Worm (Caenorhabditis elegans) whole organism, L4/young adult: ENCODE measurements around the gene E_BE45912.2.

ENCODE experiments used
- W03F9.2 ChIP-seq: fragments of 150-350 bp; optimal IDR thresholded peaks from 2 replicates; lab custom pipeline; 2014; ENCODE audit warnings: missing biosample characterization, missing genetic modification characterization
- dao-5 ChIP-seq: sonication (generic microtip); optimal IDR thresholded peaks from 2 replicates; lab custom pipeline; 2016; ENCODE audit warnings: missing genotype, missing genetic modification characterization, moderate library complexity, missing compliant biosample characterization
- him-1 ChIP-seq: sonication (generic microtip); optimal IDR thresholded peaks from 2 replicates; lab custom pipeline; 2016; ENCODE audit warnings: missing genotype, missing genetic modification reagents, missing genetic modification characterization, missing compliant biosample characterization

The E_BE45912.2 gene

ce11 chrIII:1034853-1035252 lies 4.0 kb upstream of the E_BE45912.2 start:
- TF ChIP-seq dao-5 (tag; lab: Kevin White, UChicago) (no peak), W03F9.2 (tag; lab: Kevin White, UChicago) (no peak), him-1 (tag; lab: Kevin White, UChicago) (no peak)

ce11 chrIII:1028233-1028632 lies 2.7 kb downstream of the E_BE45912.2 start:
- no peak for TF ChIP-seq him-1 (tag; lab: Kevin White, UChicago)
- TF ChIP-seq W03F9.2 (tag; lab: Kevin White, UChicago): no peak
- TF ChIP-seq dao-5 (tag; lab: Kevin White, UChicago): no peak

- TF ChIP-seq him-1 (tag; lab: Kevin White, UChicago) (no peak), W03F9.2 (tag; lab: Kevin White, UChicago) (no peak), dao-5 (tag; lab: Kevin White, UChicago) (no peak)
Measured at ce11 chrIII:1026261-1026660, 4.6 kb downstream of the E_BE45912.2 start, which contains the start of gene clc-25. Gene clc-25 (minus strand): TSS chrIII:1026361.

ce11 chrIII:1020732-1021131 lies 10.2 kb downstream of the E_BE45912.2 start, which contains the start of gene clc-23:
Gene clc-23 (plus strand): TSS chrIII:1020954.
- TF ChIP-seq W03F9.2 (tag; lab: Kevin White, UChicago): no peak
- no peak for TF ChIP-seq dao-5 (tag; lab: Kevin White, UChicago)
- TF ChIP-seq him-1 (tag; lab: Kevin White, UChicago): no peak

ce11 chrIII:1016080-1016479 lies 14.8 kb downstream of the E_BE45912.2 start, which contains the start of gene Y34F4.3:
Gene Y34F4.3 (minus strand): TSS chrIII:1016180.
- no peak for TF ChIP-seq him-1 (tag; lab: Kevin White, UChicago)
- TF ChIP-seq dao-5 (tag; lab: Kevin White, UChicago): no peak
- TF ChIP-seq W03F9.2 (tag; lab: Kevin White, UChicago): no peak

- TF ChIP-seq W03F9.2 (tag; lab: Kevin White, UChicago): no peak
- TF ChIP-seq him-1 (tag; lab: Kevin White, UChicago): no peak
- TF ChIP-seq dao-5 (tag; lab: Kevin White, UChicago): no peak
Measured at ce11 chrIII:1009775-1010174, 21.1 kb downstream of the E_BE45912.2 start, which contains the start of gene clc-24. Gene clc-24 (plus strand): TSS chrIII:1010037.

ce11 chrIII:1008091-1008490 lies 22.8 kb downstream of the E_BE45912.2 start, which contains the start of gene clc-27:
Gene clc-27 (plus strand): TSS chrIII:1008391.
- TF ChIP-seq him-1 (tag; lab: Kevin White, UChicago): no peak
- TF ChIP-seq dao-5 (tag; lab: Kevin White, UChicago): no peak
- no peak for TF ChIP-seq W03F9.2 (tag; lab: Kevin White, UChicago)

ce11 chrIII:1007143-1007905 lies 23.6 kb downstream of the E_BE45912.2 start:
- no peak for TF ChIP-seq him-1 (tag; lab: Kevin White, UChicago)
- TF ChIP-seq W03F9.2 (tag; lab: Kevin White, UChicago): no peak
- TF ChIP-seq dao-5 (tag; lab: Kevin White, UChicago): no peak

ce11 chrIII:1004464-1004863 lies 26.4 kb downstream of the E_BE45912.2 start:
- TF ChIP-seq him-1 (tag; lab: Kevin White, UChicago) (no peak), W03F9.2 (tag; lab: Kevin White, UChicago) (no peak), dao-5 (tag; lab: Kevin White, UChicago) (no peak)

- TF ChIP-seq him-1 (tag; lab: Kevin White, UChicago): no peak
- no peak for TF ChIP-seq W03F9.2 (tag; lab: Kevin White, UChicago)
- TF ChIP-seq dao-5 (tag; lab: Kevin White, UChicago): no peak
Measured at ce11 chrIII:1002510-1002909, 28.4 kb downstream of the E_BE45912.2 start, which contains the start of gene clec-150. Gene clec-150 (plus strand): TSS chrIII:1002707.

ce11 chrIII:1001297-1001696 lies 29.6 kb downstream of the E_BE45912.2 start, which contains the start of gene R06B10.7:
Gene R06B10.7 (minus strand): TSS chrIII:1001397.
- TF ChIP-seq him-1 (tag; lab: Kevin White, UChicago) (no peak), dao-5 (tag; lab: Kevin White, UChicago) (no peak), W03F9.2 (tag; lab: Kevin White, UChicago) (no peak)

ce11 chrIII:998855-999254 lies 32.0 kb downstream of the E_BE45912.2 start:
- no peak for TF ChIP-seq him-1 (tag; lab: Kevin White, UChicago)
- no peak for TF ChIP-seq W03F9.2 (tag; lab: Kevin White, UChicago)
- TF ChIP-seq dao-5 (tag; lab: Kevin White, UChicago): no peak

ce11 chrIII:996564-996963 lies 34.3 kb downstream of the E_BE45912.2 start:
- no peak for TF ChIP-seq W03F9.2 (tag; lab: Kevin White, UChicago)
- no peak for TF ChIP-seq him-1 (tag; lab: Kevin White, UChicago)
- no peak for TF ChIP-seq dao-5 (tag; lab: Kevin White, UChicago)
